Worm (Caenorhabditis elegans) whole organism, dauer: ENCODE measurements around the gene K02D10.4.

Experiments used
- unc-62 ChIP-seq: sonication (generic microtip); optimal IDR thresholded peaks from 2 replicates; lab custom pipeline; 2017; ENCODE audit warnings: missing biosample characterization, missing genetic modification reagents, missing genetic modification characterization

The K02D10.4 gene

DNA sequence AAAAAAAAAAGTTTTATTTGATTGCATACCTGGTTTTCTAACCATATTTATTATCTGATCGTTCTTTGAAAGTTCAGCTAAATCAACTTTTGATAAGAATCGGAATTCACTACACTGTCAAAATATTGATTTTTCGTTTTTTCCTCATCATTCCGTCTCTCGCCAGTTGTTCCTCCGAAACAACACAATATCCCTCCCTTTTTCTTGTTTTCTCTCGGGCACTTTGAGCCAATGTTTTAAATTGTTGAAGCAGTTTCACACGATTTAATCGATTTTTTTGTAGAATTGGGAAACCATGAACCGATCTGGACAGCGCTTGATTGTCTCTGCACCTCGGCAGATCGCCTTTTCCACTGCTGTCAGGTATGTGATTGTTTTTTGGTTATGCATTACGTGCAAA is 10.6 kb downstream of the K02D10.4 start, which contains the start of gene K02D10.1:
Gene K02D10.1 (plus strand): TSS at position 284 of the 400 bp plus-strand sequence.
- TF ChIP-seq unc-62 (GFP tag; lab: Kevin White, UChicago) = no peak

- no peak for TF ChIP-seq unc-62 (GFP tag; lab: Kevin White, UChicago)
These were observed 11.9 kb downstream of the K02D10.4 start, which contains the start of gene mtss-1 for ce11 chrIII:8767889-8768361. mtss-1 (plus strand) TSS chrIII:8768311.

ce11 chrIII:8767292-8767829 is 12.5 kb downstream of the K02D10.4 start, which contains the start of gene mig-22:
mig-22 (minus strand) TSS chrIII:8767342.
- TF ChIP-seq unc-62 (GFP tag; lab: Kevin White, UChicago) = no peak

ce11 chrIII:8766467-8766866 is 13.3 kb downstream of the K02D10.4 start:
- no peak for TF ChIP-seq unc-62 (GFP tag; lab: Kevin White, UChicago)

DNA sequence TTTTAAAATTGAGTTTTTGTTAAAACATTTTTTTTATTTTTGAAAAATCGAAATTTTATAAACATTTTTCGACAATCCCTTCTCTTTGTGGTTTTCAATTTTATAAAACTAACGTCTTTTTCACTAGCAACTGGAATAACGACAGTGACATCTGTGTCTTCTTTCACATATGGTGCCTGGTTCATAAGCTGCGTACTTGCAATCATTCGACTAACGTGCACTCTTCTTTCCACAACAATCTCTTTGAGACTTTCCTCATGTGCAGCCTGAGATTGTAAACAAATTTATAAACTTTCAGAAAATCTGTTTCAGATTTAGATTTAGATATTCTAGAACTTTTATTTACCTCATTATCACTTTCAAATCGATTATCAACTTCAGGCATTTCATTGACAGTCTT is 14.8 kb downstream of the K02D10.4 start:
- no peak for TF ChIP-seq unc-62 (GFP tag; lab: Kevin White, UChicago)

- TF ChIP-seq unc-62 (GFP tag; lab: Kevin White, UChicago) = no peak
These were observed 16.7 kb downstream of the K02D10.4 start for ce11 chrIII:8763111-8763510.

DNA sequence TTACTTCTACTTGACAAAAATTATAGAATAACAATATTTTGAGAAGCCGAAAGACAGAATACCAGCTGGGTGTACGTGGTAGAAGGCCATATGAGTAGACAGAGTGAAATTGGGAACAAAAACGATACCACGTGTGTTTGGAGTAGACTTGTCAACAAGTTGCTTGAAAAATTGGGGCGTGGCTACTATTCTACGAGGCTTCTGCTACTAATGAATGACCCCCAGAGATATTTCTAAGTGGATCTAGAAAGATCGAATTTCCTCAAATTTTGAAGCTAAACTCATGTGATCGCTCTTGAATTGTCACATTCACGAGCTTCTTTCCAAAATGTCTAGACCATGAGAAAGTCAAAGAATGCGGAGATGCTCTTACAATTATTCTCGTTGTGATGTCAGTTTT is 17.8 kb downstream of the K02D10.4 start:
- TF ChIP-seq unc-62 (GFP tag; lab: Kevin White, UChicago) = no peak

- no peak for TF ChIP-seq unc-62 (GFP tag; lab: Kevin White, UChicago)
These were observed 18.7 kb downstream of the K02D10.4 start, which contains the start of gene aak-1 for ce11 chrIII:8761040-8761654. aak-1 (minus strand) TSS chrIII:8761090.

ce11 chrIII:8754682-8755081 is 25.1 kb downstream of the K02D10.4 start, which contains the start of gene tomm-70:
tomm-70 (minus strand) TSS chrIII:8754750.
- no peak for TF ChIP-seq unc-62 (GFP tag; lab: Kevin White, UChicago)

- no peak for TF ChIP-seq unc-62 (GFP tag; lab: Kevin White, UChicago)
These were observed 29.2 kb downstream of the K02D10.4 start, which contains the start of gene ugtp-1 for ce11 chrIII:8750606-8751005. ugtp-1 (minus strand) TSS chrIII:8750706.

DNA sequence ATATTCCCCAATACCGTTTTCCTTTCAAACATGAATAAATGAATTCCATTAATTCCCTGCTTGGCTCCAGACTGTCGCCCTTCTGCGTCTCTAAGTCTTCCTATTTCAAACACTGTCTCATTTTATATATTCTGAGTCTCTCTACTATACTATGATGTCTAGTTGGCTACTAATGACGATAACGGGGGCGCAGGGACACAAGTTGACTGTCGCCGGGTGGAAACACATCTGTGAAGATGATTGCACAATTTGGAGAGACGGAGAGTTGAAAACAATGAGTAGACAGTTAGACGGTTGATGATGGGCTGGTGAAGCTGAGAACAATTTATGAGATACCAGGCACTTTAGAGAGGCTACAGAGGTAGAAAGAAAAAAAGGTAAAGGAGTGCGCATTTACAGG is 30.3 kb downstream of the K02D10.4 start, which contains the start of gene sma-2:
Gene sma-2 (plus strand): TSS at position 194 of the 400 bp plus-strand sequence.
- no peak for TF ChIP-seq unc-62 (GFP tag; lab: Kevin White, UChicago)

DNA sequence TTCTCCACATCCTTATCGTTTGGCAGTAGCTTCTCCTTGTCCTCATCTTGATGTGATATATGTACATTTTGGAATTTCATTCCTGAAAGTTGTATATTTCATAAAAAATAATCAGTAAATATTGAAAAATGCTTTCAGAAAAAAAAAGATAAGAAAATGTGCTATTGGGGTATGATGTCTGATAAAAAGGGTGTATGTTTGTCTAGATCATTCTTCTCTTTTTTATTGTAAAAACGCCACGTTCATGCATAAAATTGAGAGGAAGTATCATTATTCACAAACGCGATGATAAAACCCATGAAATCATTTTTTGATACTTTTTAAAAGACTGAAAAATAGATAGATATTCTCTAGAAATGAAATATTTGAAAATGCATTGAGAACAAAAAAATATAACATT is 31.2 kb downstream of the K02D10.4 start:
- no peak for TF ChIP-seq unc-62 (GFP tag; lab: Kevin White, UChicago)

- TF ChIP-seq unc-62 (GFP tag; lab: Kevin White, UChicago) = no peak
These were observed 34.6 kb downstream of the K02D10.4 start for ce11 chrIII:8745214-8745613.

DNA sequence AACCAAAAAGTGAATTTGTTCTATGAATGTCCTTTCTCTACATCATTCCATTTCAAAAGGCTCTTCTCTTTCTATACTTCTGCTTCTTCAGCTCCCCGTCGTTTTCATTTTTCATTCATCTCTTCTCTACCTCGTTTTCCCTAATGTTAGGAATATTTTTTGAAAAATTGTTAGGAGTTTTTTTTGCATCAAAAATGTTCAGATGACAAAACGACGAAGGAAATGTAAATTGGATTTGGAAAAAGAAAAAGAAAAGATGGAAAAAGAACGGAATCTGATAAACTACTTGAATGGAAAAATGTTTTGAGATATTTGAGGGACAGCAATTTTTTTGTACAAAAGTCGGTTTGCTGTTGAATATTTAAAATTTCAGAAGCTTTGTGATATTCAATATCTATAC is 35.0 kb downstream of the K02D10.4 start:
- no peak for TF ChIP-seq unc-62 (GFP tag; lab: Kevin White, UChicago)

DNA sequence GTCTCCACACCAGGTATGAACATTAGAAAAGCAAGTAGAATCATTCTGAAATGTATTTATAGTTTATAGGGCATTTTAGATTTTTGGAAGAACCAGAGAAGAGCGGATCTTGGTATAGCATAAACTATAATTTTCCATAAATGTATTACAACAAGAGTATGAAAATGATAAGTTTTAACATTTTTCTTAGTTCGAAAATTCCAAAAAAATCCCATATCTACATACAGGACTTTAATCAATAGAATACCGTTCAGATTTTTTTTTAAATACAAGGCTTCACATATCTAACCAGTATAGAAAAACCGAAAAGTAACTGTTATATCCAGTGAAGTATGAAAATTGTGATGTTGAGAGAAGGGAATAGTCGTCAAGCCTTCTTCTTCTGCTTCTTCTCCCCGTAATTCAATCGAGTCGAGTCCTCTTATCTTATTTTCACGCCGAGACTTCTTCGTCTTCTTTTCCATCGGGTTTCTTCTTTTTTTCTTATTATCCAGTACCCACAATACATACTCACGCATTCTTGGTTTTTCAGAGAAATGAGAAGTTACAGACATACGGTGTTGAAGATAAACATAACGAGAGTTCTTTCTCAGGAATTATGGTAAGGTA is 35.9 kb downstream of the K02D10.4 start, which contains the start of gene ZK370.6:
Gene ZK370.6 (minus strand): TSS at position 51 of the 609 bp plus-strand sequence.
- TF ChIP-seq unc-62 (GFP tag; lab: Kevin White, UChicago) = no peak

- TF ChIP-seq unc-62 (GFP tag; lab: Kevin White, UChicago) = no peak
These were observed 37.2 kb downstream of the K02D10.4 start for ce11 chrIII:8742584-8742983.
